Fruit fly (Drosophila melanogaster) whole organism, embryonic: ENCODE measurements around the gene ppk24.

Experiments used
- Abd-B ChIP-seq: fragments of 200-800 bp; sonication (Bioruptor generic); optimal IDR thresholded peaks from 2 replicates; lab custom pipeline; 2018; ENCODE audit warnings: missing biosample characterization, mild to moderate bottlenecking, missing genetic modification characterization, moderate library complexity
- Adf1 ChIP-seq: fragments of 200-800 bp; sonication (Bioruptor generic); IDR thresholded peaks from 2 replicates; pipeline ENCODE4 v1.3.6; 2022; ENCODE audit warnings: missing biosample characterization, missing genetic modification characterization
- CG10147 ChIP-seq: fragments of 200-800 bp; sonication (Bioruptor generic); optimal IDR thresholded peaks from 2 replicates; lab custom pipeline; 2019; ENCODE audit warnings: missing biosample characterization, mild to moderate bottlenecking, missing genetic modification characterization, moderate library complexity
- CG10543 ChIP-seq: fragments of 200-800 bp; sonication (Bioruptor generic); optimal IDR thresholded peaks from 3 replicates; lab custom pipeline; 2017; ENCODE audit warnings: missing biosample characterization, mild to moderate bottlenecking, missing genetic modification characterization, moderate library complexity
- CG11093 ChIP-seq: fragments of 200-800 bp; sonication (Bioruptor generic); IDR thresholded peaks from 3 replicates; pipeline ENCODE4 v1.3.6; 2022; ENCODE audit warnings: missing biosample characterization, missing genetic modification characterization
- CG12104 ChIP-seq: fragments of 200-800 bp; sonication (Bioruptor generic); optimal IDR thresholded peaks from 3 replicates; lab custom pipeline; 2016; ENCODE audit warnings: missing biosample characterization, missing genetic modification characterization
- CG14014 ChIP-seq: fragments of 200-800 bp; sonication (Bioruptor generic); IDR thresholded peaks from 2 replicates; pipeline ENCODE4 v1.3.6; 2022; ENCODE audit warnings: missing biosample characterization, missing genetic modification characterization
- CG15479 ChIP-seq: fragments of 200-800 bp; sonication (Bioruptor generic); optimal IDR thresholded peaks from 3 replicates; lab custom pipeline; 2019; ENCODE audit warnings: missing biosample characterization, mild to moderate bottlenecking, missing genetic modification characterization, moderate library complexity
- CG16813 ChIP-seq: fragments of 200-800 bp; sonication (Bioruptor generic); IDR thresholded peaks from 3 replicates; pipeline ENCODE4 v1.3.6; 2022; ENCODE audit warnings: missing biosample characterization, missing genetic modification characterization; ENCODE audit not compliant: partially characterized antibody
- CG2116 ChIP-seq: fragments of 200-800 bp; sonication (Bioruptor generic); optimal IDR thresholded peaks from 3 replicates; lab custom pipeline; 2018; ENCODE audit warnings: missing biosample characterization, mild to moderate bottlenecking, missing genetic modification characterization
- CG2120 ChIP-seq: fragments of 200-800 bp; sonication (Bioruptor generic); optimal IDR thresholded peaks from 3 replicates; lab custom pipeline; 2016; ENCODE audit warnings: missing biosample characterization, missing genetic modification characterization
- CG33557 ChIP-seq: fragments of 200-800 bp; sonication (Bioruptor generic); optimal IDR thresholded peaks from 2 replicates; lab custom pipeline; 2019; ENCODE audit warnings: missing biosample characterization, mild to moderate bottlenecking, missing genetic modification characterization, moderate library complexity
- CG3847 ChIP-seq: fragments of 200-800 bp; sonication (Bioruptor generic); IDR thresholded peaks from 2 replicates; pipeline ENCODE4 v1.3.6; 2022; ENCODE audit warnings: missing biosample characterization, missing genetic modification characterization
- CG4820 ChIP-seq: fragments of 200-800 bp; sonication (Bioruptor generic); optimal IDR thresholded peaks from 3 replicates; lab custom pipeline; 2016; ENCODE audit warnings: missing biosample characterization, missing genetic modification characterization
- CG6254 ChIP-seq: fragments of 200-800 bp; sonication (Bioruptor generic); optimal IDR thresholded peaks from 3 replicates; lab custom pipeline; 2017; ENCODE audit warnings: mild to moderate bottlenecking, missing biosample characterization, missing genetic modification reagents, missing genetic modification characterization
- CG6683 ChIP-seq: fragments of 200-800 bp; sonication (Bioruptor generic); optimal IDR thresholded peaks from 2 replicates; lab custom pipeline; 2017; ENCODE audit warnings: missing biosample characterization, mild to moderate bottlenecking, missing genetic modification characterization, missing genetic modification reagents
- CG7372 ChIP-seq: fragments of 200-800 bp; sonication (Bioruptor generic); IDR thresholded peaks from 2 replicates; pipeline ENCODE4 v1.3.6; 2022; ENCODE audit warnings: missing biosample characterization, missing genetic modification characterization
- CG9727 ChIP-seq: fragments of 200-800 bp; sonication (Bioruptor generic); optimal IDR thresholded peaks from 3 replicates; lab custom pipeline; 2017; ENCODE audit warnings: missing biosample characterization, mild to moderate bottlenecking, missing genetic modification characterization
- CG9797 ChIP-seq: fragments of 200-800 bp; sonication (Bioruptor generic); optimal IDR thresholded peaks from 3 replicates; lab custom pipeline; 2018; ENCODE audit warnings: missing biosample characterization, mild to moderate bottlenecking, missing genetic modification characterization
- CTCF ChIP-seq: fragments of 200-800 bp; sonication (Bioruptor generic); optimal IDR thresholded peaks from 2 replicates; lab custom pipeline; 2017; ENCODE audit warnings: missing biosample characterization, mild to moderate bottlenecking, missing genetic modification characterization, moderate library complexity
- D ChIP-seq, 2 experiments: fragments of 200-800 bp in 1 of 2; fragments of >200 bp in 1 of 2; sonication (Bioruptor generic) in 1 of 2; optimal IDR thresholded peaks; 2 replicates in 1 of 2; 3 replicates in 1 of 2; lab custom pipeline; 2017; ENCODE audit warnings: mild to moderate bottlenecking in 1 of 2, missing biosample characterization in 1 of 2, missing genetic modification characterization in 1 of 2, missing genetic modification reagents in 1 of 2
- Dek ChIP-seq: fragments of 200-800 bp; sonication (Bioruptor generic); optimal IDR thresholded peaks from 3 replicates; lab custom pipeline; 2019; ENCODE audit warnings: missing biosample characterization, mild to moderate bottlenecking, missing genetic modification characterization, moderate library complexity
- Dll ChIP-seq: fragments of 200-800 bp; sonication (Bioruptor generic); IDR thresholded peaks from 4 replicates; pipeline ENCODE4 v1.3.6; 2022; ENCODE audit warnings: missing biosample characterization, missing genetic modification characterization; ENCODE audit not compliant: partially characterized antibody
- Elba2 ChIP-seq: fragments of 200-800 bp; sonication (Bioruptor generic); optimal IDR thresholded peaks from 3 replicates; lab custom pipeline; 2016; ENCODE audit warnings: missing biosample characterization, missing genetic modification characterization
- Gsc ChIP-seq: fragments of 200-800 bp; sonication (Bioruptor generic); IDR thresholded peaks from 2 replicates; pipeline ENCODE4 v1.3.6; 2022; ENCODE audit warnings: missing biosample characterization, missing genetic modification characterization
- HLH54F ChIP-seq: fragments of 200-800 bp; sonication (Bioruptor generic); optimal IDR thresholded peaks from 3 replicates; lab custom pipeline; 2016; ENCODE audit warnings: missing biosample characterization, missing genetic modification characterization
- MTF-1 ChIP-seq: fragments of 200-800 bp; sonication (Bioruptor generic); optimal IDR thresholded peaks from 2 replicates; lab custom pipeline; 2018; ENCODE audit warnings: missing biosample characterization, mild to moderate bottlenecking, missing genetic modification characterization, borderline replicate concordance
- Mad ChIP-seq: fragments of 200-800 bp; sonication (Bioruptor generic); optimal IDR thresholded peaks from 2 replicates; lab custom pipeline; 2016; ENCODE audit warnings: missing biosample characterization, missing genetic modification characterization
- Optix ChIP-seq: fragments of 200-800 bp; sonication (Bioruptor generic); IDR thresholded peaks from 3 replicates; pipeline ENCODE4 v1.3.6; 2022; ENCODE audit warnings: missing biosample characterization, missing genetic modification characterization
- Sry-δ ChIP-seq: fragments of 200-800 bp; sonication (Bioruptor generic); optimal IDR thresholded peaks from 2 replicates; lab custom pipeline; 2016; ENCODE audit warnings: missing biosample characterization, missing genetic modification characterization
- abd-A ChIP-seq: fragments of 200-800 bp; sonication (Bioruptor generic); optimal IDR thresholded peaks from 3 replicates; lab custom pipeline; 2019; ENCODE audit warnings: missing biosample characterization, mild to moderate bottlenecking, missing genetic modification characterization, moderate library complexity
- dm ChIP-seq: fragments of 200-800 bp; sonication (Bioruptor generic); optimal IDR thresholded peaks from 3 replicates; lab custom pipeline; 2016; ENCODE audit warnings: missing biosample characterization, missing genetic modification characterization
- exex ChIP-seq: fragments of 200-800 bp; sonication (Bioruptor generic); optimal IDR thresholded peaks from 4 replicates; lab custom pipeline; 2018; ENCODE audit warnings: missing biosample characterization, mild to moderate bottlenecking, missing genetic modification characterization, moderate library complexity
- fd102C ChIP-seq: fragments of 200-800 bp; sonication (Bioruptor generic); optimal IDR thresholded peaks from 2 replicates; lab custom pipeline; 2018; ENCODE audit warnings: missing biosample characterization, mild to moderate bottlenecking, missing genetic modification characterization, moderate library complexity
- fd3F ChIP-seq: fragments of 200-800 bp; sonication (Bioruptor generic); optimal IDR thresholded peaks from 2 replicates; lab custom pipeline; 2018; ENCODE audit warnings: missing biosample characterization, mild to moderate bottlenecking, missing genetic modification characterization, moderate library complexity
- ftz-f1 ChIP-seq: fragments of 200-800 bp; sonication (Bioruptor generic); optimal IDR thresholded peaks from 2 replicates; lab custom pipeline; 2016; ENCODE audit warnings: missing biosample characterization, missing genetic modification characterization
- hkb ChIP-seq, 2 experiments: fragments of 200-800 bp in 1 of 2; fragments of >200 bp in 1 of 2; sonication (Bioruptor generic) in 1 of 2; IDR thresholded peaks in 1 of 2; optimal IDR thresholded peaks in 1 of 2; 2 replicates each; pipeline versions ENCODE4 v1.3.6 to Lab custom; 2017 to 2022; ENCODE audit warnings: missing biosample characterization in 1 of 2, missing genetic modification characterization in 1 of 2
- knrl ChIP-seq: fragments of 200-800 bp; sonication (Bioruptor generic); IDR thresholded peaks from 3 replicates; pipeline ENCODE4 v1.3.6; 2022; ENCODE audit warnings: missing biosample characterization, missing genetic modification characterization; ENCODE audit not compliant: partially characterized antibody
- nau ChIP-seq: fragments of 200-800 bp; sonication (Bioruptor generic); optimal IDR thresholded peaks from 3 replicates; lab custom pipeline; 2017; ENCODE audit warnings: missing biosample characterization, mild to moderate bottlenecking, missing genetic modification characterization, missing genetic modification reagents
- nerfin-1 ChIP-seq: fragments of 200-800 bp; sonication (Bioruptor generic); optimal IDR thresholded peaks from 3 replicates; lab custom pipeline; 2019; ENCODE audit warnings: missing biosample characterization, mild to moderate bottlenecking, missing genetic modification characterization, moderate library complexity
- p53 ChIP-seq: fragments of 200-800 bp; sonication (Bioruptor generic); optimal IDR thresholded peaks from 2 replicates; lab custom pipeline; 2016; ENCODE audit warnings: missing biosample characterization, missing genetic modification characterization
- row ChIP-seq: fragments of 200-800 bp; sonication (Bioruptor generic); IDR thresholded peaks from 3 replicates; pipeline ENCODE4 v1.3.6; 2022; ENCODE audit warnings: missing biosample characterization, missing genetic modification characterization
- run ChIP-seq: fragments of 200-800 bp; sonication (Bioruptor generic); optimal IDR thresholded peaks from 3 replicates; lab custom pipeline; 2018; ENCODE audit warnings: missing biosample characterization, mild to moderate bottlenecking, missing genetic modification characterization
- sd ChIP-seq: fragments of 200-800 bp; sonication (Bioruptor generic); optimal IDR thresholded peaks from 3 replicates; lab custom pipeline; 2018; ENCODE audit warnings: missing biosample characterization, mild to moderate bottlenecking, missing genetic modification characterization, moderate library complexity
- toy ChIP-seq: fragments of 200-800 bp; sonication (Bioruptor generic); IDR thresholded peaks from 2 replicates; pipeline ENCODE4 v1.3.6; 2022; ENCODE audit warnings: missing biosample characterization, missing genetic modification characterization
- wek ChIP-seq: fragments of 200-800 bp; sonication (Bioruptor generic); optimal IDR thresholded peaks from 3 replicates; lab custom pipeline; 2018; ENCODE audit warnings: missing biosample characterization, mild to moderate bottlenecking, missing genetic modification characterization, moderate library complexity
- zen ChIP-seq: fragments of 200-800 bp; sonication (Bioruptor generic); optimal IDR thresholded peaks from 3 replicates; lab custom pipeline; 2018; ENCODE audit warnings: missing biosample characterization, mild to moderate bottlenecking, missing genetic modification characterization, moderate library complexity

ppk24 gene

DNA sequence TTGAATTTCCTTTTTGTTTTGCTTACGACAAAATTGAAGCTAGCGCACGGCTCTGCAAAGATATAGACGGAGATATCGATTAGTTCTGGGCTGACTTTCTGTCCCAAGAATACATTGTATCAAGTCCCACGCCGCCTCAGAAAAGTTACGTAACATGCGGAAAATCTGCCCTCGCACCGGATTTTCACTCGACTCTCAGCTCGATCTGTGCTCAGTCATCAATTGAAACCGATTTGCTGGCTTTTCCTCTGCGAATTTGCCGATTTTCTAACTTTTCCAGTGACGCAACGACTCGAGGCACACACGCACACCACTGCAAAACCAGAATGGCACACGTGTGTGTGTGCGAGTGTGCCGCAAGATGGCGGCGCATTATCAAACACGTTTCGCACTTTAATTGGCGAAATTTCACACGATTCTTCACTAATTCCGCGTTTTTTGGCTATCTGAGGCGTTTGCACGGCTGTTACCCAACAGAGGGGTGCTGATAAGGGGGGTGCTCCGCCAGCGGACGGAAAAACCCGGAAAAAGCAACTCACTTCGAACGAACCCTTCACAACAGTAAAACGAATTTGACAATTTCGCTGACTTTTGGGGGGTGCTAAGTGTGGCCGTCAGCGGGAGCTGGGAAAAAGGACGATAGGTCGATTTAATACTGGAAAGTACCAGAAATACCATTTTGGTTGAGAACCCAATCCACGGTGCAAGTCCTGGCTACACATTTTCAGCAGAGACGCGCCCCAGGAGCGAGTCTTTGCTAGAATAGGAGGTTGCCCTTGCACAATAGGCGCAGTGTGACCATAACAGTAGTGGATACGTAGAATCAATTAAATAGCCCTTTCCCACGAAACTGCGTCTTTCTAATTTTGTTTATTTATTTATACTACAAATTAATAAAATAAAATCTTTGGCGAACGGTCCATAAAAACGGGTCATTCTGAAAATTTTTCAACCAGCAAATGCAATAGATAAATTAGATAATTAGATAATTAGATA, 46.2 kb upstream of the ppk24 start, which contains the start of gene ATPsynC (continued):
- TF ChIP-seq sd (tag; lab: Kevin White, UChicago) (peak; percentile 37), CTCF (peak; percentile 71), p53 (GFP tag; lab: Kevin White, UChicago) (peak; percentile 67), D (optimal IDR thresholded peaks at IDR 0.05; lab: Kevin White, UChicago) (peak; percentile 12), D (GFP tag; optimal IDR thresholded peaks at IDR 0.05; lab: Kevin White, UChicago) (no peak), ftz-f1 (peak; percentile 90), Sry-δ (peak; percentile 69), CG9797 (peak; percentile 100), Dll (no peak), Optix (no peak), CG3847 (GFP tag; lab: Robert Waterston, UW) (no peak), nerfin-1 (tag; lab: Kevin White, UChicago) (peak; percentile 77), row (GFP tag; lab: Robert Waterston, UW) (no peak), zen (tag; lab: Kevin White, UChicago) (peak; percentile 40), hkb (optimal IDR thresholded peaks at IDR 0.05; lab: Kevin White, UChicago) (peak; percentile 31), hkb (GFP tag; IDR thresholded peaks at IDR 0.05; lab: Robert Waterston, UW) (no peak), exex (peak; percentile 7), fd3F (GFP tag; lab: Kevin White, UChicago) (no peak), Elba2 (GFP tag; lab: Kevin White, UChicago) (peak; percentile 79), CG33557 (peak; percentile 3), CG2120 (GFP tag; lab: Kevin White, UChicago) (peak; percentile 39), CG14014 (no peak), CG2116 (GFP tag; lab: Kevin White, UChicago) (peak; percentile 51), Gsc (GFP tag; lab: Robert Waterston, UW) (no peak), Dek (tag; lab: Kevin White, UChicago) (peak; percentile 61), CG4820 (GFP tag; lab: Kevin White, UChicago) (peak; percentile 29), Adf1 (GFP tag; lab: Robert Waterston, UW) (no peak), CG7372 (GFP tag; lab: Robert Waterston, UW) (no peak), CG11093 (GFP tag; lab: Robert Waterston, UW) (0 out of 3 replicates have a peak, but pooled peaks have one; percentile 18), CG6254 (peak; percentile 49), abd-A (peak; percentile 70), HLH54F (GFP tag; lab: Kevin White, UChicago) (peak; percentile 16), nau (GFP tag; lab: Kevin White, UChicago) (peak; percentile 61), CG9727 (GFP tag; lab: Kevin White, UChicago) (peak; percentile 44), run (tag; lab: Kevin White, UChicago) (no peak), CG6683 (GFP tag; lab: Kevin White, UChicago) (peak; percentile 25), wek (GFP tag; lab: Kevin White, UChicago) (peak; percentile 17), Mad (GFP tag; lab: Kevin White, UChicago) (peak; percentile 41), knrl (GFP tag; lab: Robert Waterston, UW) (no peak), fd102C (GFP tag; lab: Kevin White, UChicago) (peak; percentile 7), MTF-1 (GFP tag; lab: Kevin White, UChicago) (peak; percentile 7), toy (GFP tag; lab: Robert Waterston, UW) (no peak), CG15479 (peak; percentile 51), dm (GFP tag; lab: Kevin White, UChicago) (peak; percentile 39), CG10147 (no peak), CG16813 (GFP tag; lab: Robert Waterston, UW) (no peak), Abd-B (peak; percentile 19), CG10543 (peak; percentile 76), CG12104 (peak; percentile 20)
